Fruit fly (Drosophila melanogaster): ENCODE data around the gene CG13921.
A peak's percentile ranks its signal among the peaks of the same experiment; 100 is the strongest.

DNA sequence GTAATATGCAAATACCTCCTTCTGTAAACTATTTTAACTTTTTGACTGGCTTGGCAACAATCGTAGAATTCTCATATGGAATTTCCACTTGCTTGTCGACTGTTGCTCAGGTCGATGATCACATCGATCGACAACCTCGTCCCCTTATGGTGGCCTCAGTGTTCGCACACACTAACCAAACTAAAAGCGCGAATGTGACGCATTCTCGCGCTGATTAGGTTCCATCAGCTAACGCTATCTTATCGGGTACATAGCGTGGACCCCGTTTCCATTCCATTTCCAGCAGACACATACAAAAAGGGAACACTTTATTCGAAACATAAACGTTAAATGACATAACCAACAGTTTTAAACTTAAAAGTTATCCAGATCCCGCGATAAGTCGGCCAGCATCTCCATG, 42.6 kb downstream of the CG13921 start:
- TF ChIP-seq CG5204 (GFP tag; optimal IDR thresholded peaks at IDR 0.05) (no peak), pad (GFP tag; optimal IDR thresholded peaks at IDR 0.05) (no peak), toe (GFP tag; optimal IDR thresholded peaks at IDR 0.05) (no peak), kay (GFP tag; ENCODE audit: borderline replicate concordance) (no peak), cic (GFP tag; optimal IDR thresholded peaks at IDR 0.05) (peak; percentile 70), Hr96 (GFP tag; optimal IDR thresholded peaks at IDR 0.05) (no peak), CG7045 (GFP tag; optimal IDR thresholded peaks at IDR 0.05) (no peak), CG11617 (GFP tag; optimal IDR thresholded peaks at IDR 0.05) (no peak), cnc (optimal IDR thresholded peaks at IDR 0.05) (no peak), CG1620 (GFP tag; optimal IDR thresholded peaks at IDR 0.05) (no peak), tj (GFP tag; optimal IDR thresholded peaks at IDR 0.05) (no peak)
